Worm (Caenorhabditis elegans) whole organism, L4 larva: ENCODE results near the gene F56A8.5.

Experiments used
- F44E2.7 ChIP-seq: fragments of 200-800 bp; sonication (Bioruptor generic); IDR thresholded peaks from 2 replicates; pipeline ENCODE4 v2.1.2; 2022; ENCODE audit warnings: missing genetic modification characterization, missing compliant biosample characterization
- aly-2 ChIP-seq: sonication (generic microtip); optimal IDR thresholded peaks from 2 replicates; lab custom pipeline; 2018; ENCODE audit warnings: missing biosample characterization, missing genetic modification characterization
- ceh-28 ChIP-seq: fragments of 150-350 bp; optimal IDR thresholded peaks from 2 replicates; lab custom pipeline; 2014; ENCODE audit warnings: missing biosample characterization, missing genetic modification reagents, missing genetic modification characterization
- dmd-6 ChIP-seq: fragments of 200-800 bp; sonication (Bioruptor generic); IDR thresholded peaks from 2 replicates; pipeline ENCODE4 v1.3.6; 2022; ENCODE audit warnings: missing genetic modification reagents, missing genetic modification characterization, missing compliant biosample characterization
- dmd-8 ChIP-seq: fragments of 200-800 bp; sonication (Bioruptor generic); IDR thresholded peaks from 2 replicates; pipeline ENCODE4 v1.3.6; 2022; ENCODE audit warnings: missing genetic modification characterization, missing compliant biosample characterization
- egl-27 ChIP-seq: sonication (generic microtip); optimal IDR thresholded peaks from 3 replicates; lab custom pipeline; 2017; ENCODE audit warnings: missing biosample characterization, missing genetic modification reagents, missing genetic modification characterization
- hif-1 ChIP-seq, 2 experiments: sonication (generic microtip); optimal IDR thresholded peaks; 2 replicates each; lab custom pipeline; 2016 to 2017; ENCODE audit warnings: missing compliant biosample characterization in 2 of 2, missing genetic modification characterization in 2 of 2, missing genetic modification reagents in 2 of 2, missing genotype in 2 of 2, mild to moderate bottlenecking in 1 of 2
- lsy-2 ChIP-seq, 2 experiments: fragments of 150-350 bp in 1 of 2; sonication (generic microtip) in 1 of 2; optimal IDR thresholded peaks; 2 replicates each; lab custom pipeline; 2014 to 2017; ENCODE audit warnings: missing biosample characterization in 2 of 2, missing genetic modification characterization in 2 of 2
- mdl-1 ChIP-seq, 2 experiments: fragments of 150-350 bp in 1 of 2; sonication (generic microtip) in 1 of 2; optimal IDR thresholded peaks; 2 replicates each; lab custom pipeline; 2014 to 2017; ENCODE audit warnings: missing biosample characterization in 2 of 2, missing genetic modification characterization in 2 of 2
- mes-2 ChIP-seq: sonication (generic microtip); optimal IDR thresholded peaks from 2 replicates; lab custom pipeline; 2016; ENCODE audit warnings: missing genotype, mild to moderate bottlenecking, missing genetic modification characterization, missing compliant biosample characterization; ENCODE audit not compliant: poor library complexity, severe bottlenecking
- nhr-237 ChIP-seq: sonication (generic microtip); optimal IDR thresholded peaks from 2 replicates; lab custom pipeline; 2017; ENCODE audit warnings: missing biosample characterization, missing genetic modification characterization
- nhr-76 ChIP-seq: fragments of 150-350 bp; optimal IDR thresholded peaks from 2 replicates; lab custom pipeline; 2014; ENCODE audit warnings: missing biosample characterization, missing genetic modification characterization
- spr-3 ChIP-seq: fragments of 200-800 bp; sonication (Bioruptor generic); optimal IDR thresholded peaks from 2 replicates; lab custom pipeline; 2018; ENCODE audit warnings: mild to moderate bottlenecking, missing genetic modification characterization, missing compliant biosample characterization
- ztf-11 ChIP-seq: fragments of 150-350 bp; optimal IDR thresholded peaks from 2 replicates; lab custom pipeline; 2014; ENCODE audit warnings: missing biosample characterization, missing genetic modification characterization

- peak; percentile 70; the same call in 1 of the 2 replicates for TF ChIP-seq dmd-8 (GFP tag; lab: Robert Waterston, UW)
- TF ChIP-seq spr-3 (GFP tag; lab: Kevin White, UChicago) = no peak
- no peak for TF ChIP-seq nhr-237 (tag; lab: Kevin White, UChicago)
- no peak for TF ChIP-seq F44E2.7 (GFP tag; lab: Robert Waterston, UW)
- no peak for TF ChIP-seq hif-1 (tag; optimal IDR thresholded peaks at IDR 0.05; lab: Kevin White, UChicago)
- TF ChIP-seq aly-2 = no peak
- TF ChIP-seq nhr-76 (tag; lab: Kevin White, UChicago) = no peak
- no peak for TF ChIP-seq egl-27 (tag; lab: Kevin White, UChicago)
- no peak for TF ChIP-seq dmd-6 (GFP tag; lab: Robert Waterston, UW)
- no peak for TF ChIP-seq ztf-11 (tag; lab: Kevin White, UChicago)
- TF ChIP-seq mes-2 (tag; lab: Kevin White, UChicago) = no peak
- TF ChIP-seq lsy-2 (tag; optimal IDR thresholded peaks at IDR 0.05; lab: Kevin White, UChicago) = peak in 1 of 2 experiments; percentile 14
- no peak for TF ChIP-seq ceh-28
- no peak for TF ChIP-seq mdl-1 (tag; optimal IDR thresholded peaks at IDR 0.05; lab: Kevin White, UChicago)
Measured at ce11 chrIII:13224395-13224794, 41.3 kb upstream of the F56A8.5 start.
